Fruit fly (Drosophila melanogaster): ENCODE measurements around the gene Apc2.

Gene Apc2

dm6 chr3R:24188619-24189018 lies 24.9 kb downstream of the Apc2 start, which contains the start of gene CG5515 (continued):
- no peak for TF ChIP-seq lab (GFP tag; optimal IDR thresholded peaks at IDR 0.05)
- TF ChIP-seq CG12155 (GFP tag; optimal IDR thresholded peaks at IDR 0.05): peak; percentile 70
- peak; percentile 88 for TF ChIP-seq HLH54F (GFP tag; optimal IDR thresholded peaks at IDR 0.05)
- TF ChIP-seq hbn (GFP tag; IDR thresholded peaks at IDR 0.05; ENCODE audit: partially characterized antibody): peak; percentile 55; the same call in 1 of the 2 replicates
- TF ChIP-seq bbx (GFP tag; IDR thresholded peaks at IDR 0.05; ENCODE audit: partially characterized antibody): peak; percentile 53; the same call in 1 of the 2 replicates
- TF ChIP-seq CG15514 (GFP tag; optimal IDR thresholded peaks at IDR 0.05): peak; percentile 45
- no peak for TF ChIP-seq crc (GFP tag; optimal IDR thresholded peaks at IDR 0.05)
- TF ChIP-seq CG8944 (GFP tag; optimal IDR thresholded peaks at IDR 0.05): peak; percentile 69
- TF ChIP-seq Dll (GFP tag; IDR thresholded peaks at IDR 0.05; ENCODE audit: partially characterized antibody): peak; percentile 75
- TF ChIP-seq CG34224 (GFP tag; IDR thresholded peaks at IDR 0.05; ENCODE audit: partially characterized antibody): peak; percentile 87
- peak; percentile 81 for TF ChIP-seq dm (GFP tag; optimal IDR thresholded peaks at IDR 0.05)
- no peak for TF ChIP-seq CG8359 (GFP tag; optimal IDR thresholded peaks at IDR 0.05; ENCODE audit: borderline replicate concordance)
- TF ChIP-seq CG14965 (GFP tag; optimal IDR thresholded peaks at IDR 0.05; ENCODE audit: borderline replicate concordance): no peak
- TF ChIP-seq CG1647 (GFP tag; optimal IDR thresholded peaks at IDR 0.05): peak; percentile 68
- TF ChIP-seq CG11247 (GFP tag; IDR thresholded peaks at IDR 0.05): peak; percentile 78
- TF ChIP-seq wdn (GFP tag; IDR thresholded peaks at IDR 0.05): peak; percentile 81
- TF ChIP-seq tna (GFP tag; IDR thresholded peaks at IDR 0.05; ENCODE audit: partially characterized antibody): peak; percentile 81
- TF ChIP-seq CG9437 (GFP tag; optimal IDR thresholded peaks at IDR 0.05): peak; percentile 35
- TF ChIP-seq Ravus (GFP tag; IDR thresholded peaks at IDR 0.05): peak; percentile 4; the same call in 1 of the 2 replicates
- peak; percentile 75; the same call in 1 of the 2 replicates for TF ChIP-seq CG32767 (GFP tag; IDR thresholded peaks at IDR 0.05)
- TF ChIP-seq CG1792 (GFP tag; optimal IDR thresholded peaks at IDR 0.05): peak; percentile 97
- peak; percentile 73 for TF ChIP-seq Mrtf (GFP tag; IDR thresholded peaks at IDR 0.05)
- TF ChIP-seq CG31224 (GFP tag; IDR thresholded peaks at IDR 0.05): peak; percentile 47; the same call in 1 of the 2 replicates
- no peak for TF ChIP-seq CG10147 (GFP tag; optimal IDR thresholded peaks at IDR 0.05)
- no peak for TF ChIP-seq Poxn (GFP tag; IDR thresholded peaks at IDR 0.05)
- TF ChIP-seq YL-1 (GFP tag; optimal IDR thresholded peaks at IDR 0.05): peak; percentile 6
- TF ChIP-seq cwo (GFP tag; optimal IDR thresholded peaks at IDR 0.05): no peak
- peak; percentile 59 for TF ChIP-seq CG4820 (GFP tag; optimal IDR thresholded peaks at IDR 0.05)
- TF ChIP-seq tll (GFP tag; optimal IDR thresholded peaks at IDR 0.05): no peak
- no peak for TF ChIP-seq CG2202 (tag; optimal IDR thresholded peaks at IDR 0.05)
- peak; percentile 84 for TF ChIP-seq stwl (tag; optimal IDR thresholded peaks at IDR 0.05)
- TF ChIP-seq NC2α (GFP tag; optimal IDR thresholded peaks at IDR 0.05): peak; percentile 49
- peak; percentile 80 for TF ChIP-seq H2.0 (GFP tag; IDR thresholded peaks at IDR 0.05)
- peak; percentile 89 for TF ChIP-seq shn (GFP tag; optimal IDR thresholded peaks at IDR 0.05)
- TF ChIP-seq CG9797 (GFP tag; optimal IDR thresholded peaks at IDR 0.05): peak; percentile 46
- TF ChIP-seq CG6254 (GFP tag; optimal IDR thresholded peaks at IDR 0.05): no peak
- 0 out of 4 replicates have a peak, but pooled peaks have one; percentile 30 for TF ChIP-seq chinmo (GFP tag; IDR thresholded peaks at IDR 0.05; ENCODE audit: partially characterized antibody)
- peak; percentile 40 for TF ChIP-seq slp2 (GFP tag; optimal IDR thresholded peaks at IDR 0.05)
- TF ChIP-seq slbo (GFP tag; IDR thresholded peaks at IDR 0.05): peak; percentile 86
- peak; percentile 48; the same call in 1 of the 2 replicates for TF ChIP-seq sens-2 (GFP tag; IDR thresholded peaks at IDR 0.05)
- peak; percentile 73 for TF ChIP-seq nerfin-1 (tag; optimal IDR thresholded peaks at IDR 0.05)
- peak; percentile 61 for TF ChIP-seq NC2β (GFP tag; optimal IDR thresholded peaks at IDR 0.05)
- TF ChIP-seq amos (GFP tag; IDR thresholded peaks at IDR 0.05; ENCODE audit: partially characterized antibody): peak; percentile 71
- TF ChIP-seq ems (GFP tag; optimal IDR thresholded peaks at IDR 0.05): peak; percentile 66
- peak; percentile 80 for TF ChIP-seq Dp (GFP tag; optimal IDR thresholded peaks at IDR 0.05)
- TF ChIP-seq CG7745 (tag; optimal IDR thresholded peaks at IDR 0.05): no peak
- TF ChIP-seq E2f2 (GFP tag; IDR thresholded peaks at IDR 0.05): peak; percentile 86
- peak; percentile 50; the same call in 1 of the 2 replicates for TF ChIP-seq Lim3 (GFP tag; IDR thresholded peaks at IDR 0.05)
- TF ChIP-seq gce (GFP tag; IDR thresholded peaks at IDR 0.05): peak; percentile 38; the same call in 1 of the 3 replicates

All from whole organism, embryonic.